Worm (Caenorhabditis elegans): Measurements from ENCODE around the gene C17A2.2.

The C17A2.2 gene

DNA sequence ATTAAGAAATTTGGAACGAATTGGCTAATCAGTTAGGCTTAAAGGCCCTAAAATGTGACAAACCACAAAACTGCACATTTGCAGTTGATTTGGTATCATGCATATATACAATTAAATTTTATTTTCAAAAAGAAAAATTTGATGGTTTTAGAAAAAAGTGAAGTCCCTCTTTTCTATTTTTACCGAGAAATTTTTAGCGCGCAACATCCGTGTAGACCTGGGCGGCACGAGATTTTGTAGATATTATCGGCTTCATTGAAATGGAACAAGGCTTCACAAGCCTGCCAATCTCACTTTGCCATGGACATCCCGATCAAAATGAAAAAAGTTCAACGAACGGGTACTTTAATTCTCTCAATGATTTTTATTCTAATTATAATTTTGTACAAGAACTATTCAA lies at the start of gene C17A2.2:
Gene C17A2.2, plus strand, starts transcription at position 301 of the 400 bp plus-strand sequence.
- TF ChIP-seq mls-2 (tag; optimal IDR thresholded peaks at IDR 0.05) (no peak), nhr-237 (tag; optimal IDR thresholded peaks at IDR 0.05) (no peak)

DNA sequence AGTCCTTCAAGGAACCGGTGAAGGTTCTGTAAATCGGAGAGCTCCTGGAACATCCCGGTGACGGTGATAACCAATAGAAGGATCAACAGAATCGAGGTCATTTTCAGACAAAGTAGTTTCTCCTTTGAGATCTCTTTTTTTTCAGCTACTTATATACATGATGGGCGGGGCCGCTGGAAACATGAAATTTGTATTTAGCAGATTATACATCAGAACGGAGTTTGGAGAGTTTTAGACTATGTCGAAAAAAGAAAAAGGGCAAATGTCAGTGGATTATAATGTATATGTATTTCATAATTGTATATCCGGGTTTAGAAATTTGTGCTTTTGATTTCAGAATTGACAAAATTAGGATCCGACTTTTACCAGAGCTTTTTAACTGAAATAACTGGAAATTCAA lies 42.9 kb upstream of the C17A2.2 start, which contains the start of gene ins-32:
Gene ins-32, minus strand, starts transcription at position 101 of the 400 bp plus-strand sequence.
- TF ChIP-seq pha-4 (tag; optimal IDR thresholded peaks at IDR 0.05): no peak
- TF ChIP-seq zip-8 (tag; optimal IDR thresholded peaks at IDR 0.05): no peak
- no peak for TF ChIP-seq mls-2 (tag; optimal IDR thresholded peaks at IDR 0.05)
- no peak for TF ChIP-seq unc-120 (tag; optimal IDR thresholded peaks at IDR 0.05; ENCODE audit: poor library complexity, severe bottlenecking)
- no peak for TF ChIP-seq unc-62 (GFP tag; optimal IDR thresholded peaks at IDR 0.05)
- no peak for TF ChIP-seq snpc-4 (tag; optimal IDR thresholded peaks at IDR 0.05)
- no peak for TF ChIP-seq ceh-83 (GFP tag; optimal IDR thresholded peaks at IDR 0.05)
- no peak for TF ChIP-seq lsy-2 (tag; optimal IDR thresholded peaks at IDR 0.05)
- TF ChIP-seq flh-1 (GFP tag; optimal IDR thresholded peaks at IDR 0.05): no peak
- TF ChIP-seq unc-39 (tag; optimal IDR thresholded peaks at IDR 0.05): no peak
- no peak for TF ChIP-seq lin-32 (GFP tag; optimal IDR thresholded peaks at IDR 0.05)
- no peak for TF ChIP-seq drap-1 (GFP tag; optimal IDR thresholded peaks at IDR 0.05)
- no peak for TF ChIP-seq nhr-237 (tag; optimal IDR thresholded peaks at IDR 0.05)
- TF ChIP-seq nhr-76 (tag; optimal IDR thresholded peaks at IDR 0.05): no peak
- TF ChIP-seq mep-1 (tag; optimal IDR thresholded peaks at IDR 0.05): no peak
- no peak for TF ChIP-seq sem-2 (GFP tag; optimal IDR thresholded peaks at IDR 0.05)
- no peak for TF ChIP-seq cnd-1 (tag; optimal IDR thresholded peaks at IDR 0.05)
- TF ChIP-seq bed-3 (GFP tag; optimal IDR thresholded peaks at IDR 0.05): no peak
- no peak for TF ChIP-seq ceh-39 (tag; optimal IDR thresholded peaks at IDR 0.05)
- no peak for TF ChIP-seq tbx-8 (GFP tag; optimal IDR thresholded peaks at IDR 0.05)

DNA sequence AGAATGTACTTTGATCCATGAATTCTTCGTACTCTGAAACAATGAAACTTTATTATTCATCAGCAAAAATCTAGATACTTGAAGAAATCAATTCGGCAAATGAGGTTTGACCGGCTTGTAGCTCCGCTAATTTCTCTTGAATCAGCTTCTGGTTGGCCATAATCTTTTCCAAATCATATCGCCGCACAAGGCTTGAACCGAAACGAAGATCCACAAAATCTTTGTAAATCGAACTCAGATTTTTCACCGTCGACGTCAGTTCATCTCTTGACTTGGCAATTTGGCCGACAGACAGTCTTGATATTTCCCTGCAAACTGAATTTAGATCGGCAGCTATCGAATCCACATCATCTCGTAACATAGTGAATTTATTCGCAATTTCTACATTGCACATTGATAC lies 40.6 kb upstream of the C17A2.2 start:
- no peak for TF ChIP-seq drap-1 (GFP tag; optimal IDR thresholded peaks at IDR 0.05)
- TF ChIP-seq elt-3 (tag; optimal IDR thresholded peaks at IDR 0.05): no peak

DNA sequence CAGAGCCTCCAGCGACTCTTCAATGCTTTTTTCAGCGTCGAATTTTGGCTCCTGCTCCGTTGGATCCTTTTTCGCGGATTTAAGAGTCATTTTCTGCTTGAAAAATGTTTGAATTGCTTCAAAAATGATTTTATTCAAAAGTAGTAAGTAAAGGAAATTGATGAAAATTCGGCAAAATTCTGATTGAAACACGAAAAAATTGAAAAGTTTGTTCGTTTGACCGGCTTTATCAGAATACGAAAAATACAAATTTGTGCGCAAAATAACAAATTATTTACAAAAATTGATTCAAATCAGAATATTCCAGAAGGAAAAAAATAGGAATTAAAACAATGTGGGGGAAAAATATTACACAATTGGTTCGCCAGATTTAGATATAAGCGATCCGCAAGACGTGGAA lies 39.2 kb upstream of the C17A2.2 start, which contains the start of gene F54D10.4:
Gene F54D10.4, minus strand, starts transcription at position 101 of the 400 bp plus-strand sequence.
- TF ChIP-seq sptf-1 (tag; optimal IDR thresholded peaks at IDR 0.05) (no peak), hlh-1 (tag; optimal IDR thresholded peaks at IDR 0.05) (no peak), lin-13 (tag; optimal IDR thresholded peaks at IDR 0.05) (no peak), pha-4 (tag; optimal IDR thresholded peaks at IDR 0.05) (no peak), bed-3 (GFP tag; optimal IDR thresholded peaks at IDR 0.05) (no peak), ham-2 (GFP tag; optimal IDR thresholded peaks at IDR 0.05) (no peak), nhr-237 (tag; optimal IDR thresholded peaks at IDR 0.05) (no peak), unc-39 (tag; optimal IDR thresholded peaks at IDR 0.05) (no peak), lin-32 (GFP tag; optimal IDR thresholded peaks at IDR 0.05) (no peak), nhr-76 (tag; optimal IDR thresholded peaks at IDR 0.05) (no peak), unc-62 (GFP tag; optimal IDR thresholded peaks at IDR 0.05) (no peak), ceh-43 (GFP tag; optimal IDR thresholded peaks at IDR 0.05) (no peak), flh-1 (GFP tag; optimal IDR thresholded peaks at IDR 0.05) (no peak), mep-1 (tag; optimal IDR thresholded peaks at IDR 0.05) (no peak), unc-120 (tag; optimal IDR thresholded peaks at IDR 0.05; ENCODE audit: poor library complexity, severe bottlenecking) (no peak), ceh-83 (GFP tag; optimal IDR thresholded peaks at IDR 0.05) (no peak), ceh-39 (tag; optimal IDR thresholded peaks at IDR 0.05) (no peak)

DNA sequence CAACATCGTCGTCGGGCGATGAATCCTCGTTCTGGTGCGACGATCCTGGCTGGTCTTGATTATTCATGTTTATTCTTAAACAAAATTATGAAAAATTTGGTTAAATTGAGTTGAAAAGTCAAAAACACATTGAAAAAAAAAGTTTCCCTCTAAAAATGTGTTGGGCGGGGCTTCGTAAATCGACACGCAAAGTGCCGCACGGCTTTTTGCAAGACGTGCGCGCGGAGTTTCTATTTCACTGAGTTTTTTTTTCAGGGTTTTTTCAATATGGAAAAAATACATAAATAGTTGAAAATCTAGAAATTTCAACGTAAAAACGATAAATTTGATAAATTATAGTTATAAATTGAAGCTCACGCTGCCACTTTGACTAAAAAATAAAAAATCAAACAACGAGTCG lies 38.0 kb upstream of the C17A2.2 start, which contains the start of gene F54D10.5:
Gene F54D10.5, minus strand, starts transcription at position 74 of the 400 bp plus-strand sequence.
- TF ChIP-seq ztf-11 (tag; optimal IDR thresholded peaks at IDR 0.05) (no peak), cnd-1 (tag; optimal IDR thresholded peaks at IDR 0.05) (no peak), nhr-237 (tag; optimal IDR thresholded peaks at IDR 0.05) (peak; percentile 60), elt-1 (tag; optimal IDR thresholded peaks at IDR 0.05; ENCODE audit: borderline replicate concordance, insufficient read depth) (no peak), nhr-12 (tag; optimal IDR thresholded peaks at IDR 0.05) (no peak), snpc-4 (tag; optimal IDR thresholded peaks at IDR 0.05) (no peak), ceh-43 (GFP tag; optimal IDR thresholded peaks at IDR 0.05) (no peak), zip-8 (tag; optimal IDR thresholded peaks at IDR 0.05) (no peak), sptf-1 (tag; optimal IDR thresholded peaks at IDR 0.05) (peak; percentile 43), flh-1 (GFP tag; optimal IDR thresholded peaks at IDR 0.05) (no peak), nhr-76 (tag; optimal IDR thresholded peaks at IDR 0.05) (no peak), mep-1 (tag; optimal IDR thresholded peaks at IDR 0.05) (peak; percentile 91), unc-39 (tag; optimal IDR thresholded peaks at IDR 0.05) (no peak), M03D4.4 (tag; optimal IDR thresholded peaks at IDR 0.05) (no peak), hlh-1 (tag; optimal IDR thresholded peaks at IDR 0.05) (peak; percentile 52), nhr-2 (tag; optimal IDR thresholded peaks at IDR 0.05) (peak; percentile 18), blmp-1 (tag; optimal IDR thresholded peaks at IDR 0.05) (no peak), lin-13 (tag; optimal IDR thresholded peaks at IDR 0.05) (peak; percentile 30), elt-3 (tag; optimal IDR thresholded peaks at IDR 0.05) (no peak), unc-120 (tag; optimal IDR thresholded peaks at IDR 0.05; ENCODE audit: poor library complexity, severe bottlenecking) (no peak), mls-2 (tag; optimal IDR thresholded peaks at IDR 0.05) (no peak), ceh-39 (tag; optimal IDR thresholded peaks at IDR 0.05) (no peak), ham-2 (GFP tag; optimal IDR thresholded peaks at IDR 0.05) (no peak), tbx-8 (GFP tag; optimal IDR thresholded peaks at IDR 0.05) (no peak), sem-2 (GFP tag; optimal IDR thresholded peaks at IDR 0.05) (no peak), unc-62 (GFP tag; optimal IDR thresholded peaks at IDR 0.05) (no peak), drap-1 (GFP tag; optimal IDR thresholded peaks at IDR 0.05) (no peak), mab-5 (tag; optimal IDR thresholded peaks at IDR 0.05) (peak; percentile 40), nhr-28 (tag; optimal IDR thresholded peaks at IDR 0.05) (no peak), lsy-2 (tag; optimal IDR thresholded peaks at IDR 0.05) (peak; percentile 58), lin-32 (GFP tag; optimal IDR thresholded peaks at IDR 0.05) (no peak), ces-1 (GFP tag; optimal IDR thresholded peaks at IDR 0.05) (no peak), bed-3 (GFP tag; optimal IDR thresholded peaks at IDR 0.05) (no peak), pha-4 (tag; optimal IDR thresholded peaks at IDR 0.05) (no peak), ceh-83 (GFP tag; optimal IDR thresholded peaks at IDR 0.05) (no peak)

Data from whole organism, mixed stage, embryonic.